Worm (Caenorhabditis elegans): Measurements from ENCODE around the gene unc-70.

ce11 chrV:6875795-6876194 is 5.3 kb upstream of the unc-70 start:
- no peak for TF ChIP-seq ref-1 (GFP tag; conservative IDR thresholded peaks at IDR 0.05)
- no peak for TF ChIP-seq klf-2 (GFP tag; conservative IDR thresholded peaks at IDR 0.05)
- TF ChIP-seq ztf-23 (GFP tag; IDR thresholded peaks at IDR 0.05) = no peak
- no peak for TF ChIP-seq T22C8.4 (GFP tag; IDR thresholded peaks at IDR 0.05)
- no peak for TF ChIP-seq flt-1 (GFP tag; IDR thresholded peaks at IDR 0.05)
